Fruit fly (Drosophila melanogaster): ENCODE data around the gene CG33125.

DNA sequence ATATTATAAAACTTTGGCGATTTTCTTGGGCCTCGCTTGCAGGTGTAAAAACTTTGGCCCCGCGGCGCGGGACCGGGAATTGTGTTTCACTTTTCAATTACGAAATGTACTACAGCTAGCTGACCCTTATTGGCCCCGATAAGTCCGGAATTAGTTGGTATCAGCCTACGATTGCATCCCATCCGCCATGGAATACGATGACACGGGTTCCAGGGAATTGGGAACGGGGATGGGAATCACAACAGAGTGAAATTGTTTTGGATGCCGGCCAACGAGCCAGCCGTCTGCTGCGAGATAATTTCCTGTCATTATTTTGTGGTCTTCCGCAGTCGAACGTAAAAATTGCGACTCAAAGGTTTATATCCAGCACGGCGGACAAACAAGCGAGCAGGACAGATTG, 23.5 kb downstream of the CG33125 start:
- TF ChIP-seq CG12768 (GFP tag; optimal IDR thresholded peaks at IDR 0.05) (no peak), ovo (GFP tag; optimal IDR thresholded peaks at IDR 0.05) (no peak), tj (GFP tag; optimal IDR thresholded peaks at IDR 0.05) (no peak), CG1620 (GFP tag; optimal IDR thresholded peaks at IDR 0.05) (no peak), Hr96 (GFP tag; optimal IDR thresholded peaks at IDR 0.05) (no peak)

Data from whole organism, adult.